Fruit fly (Drosophila melanogaster) whole organism, embryonic: ENCODE measurements around the gene CG10581.
A peak's percentile ranks its signal among the peaks of the same experiment; 100 is the strongest.

ENCODE experiments used
- Aef1 ChIP-seq: fragments of 200-800 bp; sonication (Bioruptor generic); IDR thresholded peaks from 3 replicates; pipeline ENCODE4 v1.3.6; 2022; ENCODE audit warnings: missing biosample characterization, missing genetic modification characterization
- BEAF-32 ChIP-seq: fragments of 200-800 bp; sonication (Bioruptor generic); optimal IDR thresholded peaks from 3 replicates; lab custom pipeline; 2017; ENCODE audit warnings: missing biosample characterization, missing genetic modification characterization, mild to moderate bottlenecking, moderate library complexity, missing genetic modification reagents
- C15 ChIP-seq: fragments of 200-800 bp; sonication (Bioruptor generic); IDR thresholded peaks from 3 replicates; pipeline ENCODE4 v1.3.6; 2022; ENCODE audit warnings: missing biosample characterization, missing genetic modification characterization
- CG10209 ChIP-seq: fragments of 200-800 bp; sonication (Bioruptor generic); optimal IDR thresholded peaks from 3 replicates; lab custom pipeline; 2017; ENCODE audit warnings: missing biosample characterization, mild to moderate bottlenecking, missing genetic modification characterization, missing genetic modification reagents
- CG10431 ChIP-seq: fragments of 200-800 bp; sonication (Bioruptor generic); optimal IDR thresholded peaks from 3 replicates; lab custom pipeline; 2018; ENCODE audit warnings: missing biosample characterization, mild to moderate bottlenecking, missing genetic modification characterization
- CG10543 ChIP-seq: fragments of 200-800 bp; sonication (Bioruptor generic); optimal IDR thresholded peaks from 3 replicates; lab custom pipeline; 2017; ENCODE audit warnings: missing biosample characterization, mild to moderate bottlenecking, missing genetic modification characterization, moderate library complexity
- CG11398 ChIP-seq: fragments of 200-800 bp; sonication (Bioruptor generic); optimal IDR thresholded peaks from 2 replicates; lab custom pipeline; 2016; ENCODE audit warnings: missing biosample characterization, missing genetic modification characterization
- CG11695 ChIP-seq: fragments of 200-800 bp; sonication (Bioruptor generic); IDR thresholded peaks from 3 replicates; pipeline ENCODE4 v1.3.6; 2022; ENCODE audit warnings: missing biosample characterization, missing genetic modification characterization
- CG15601 ChIP-seq: fragments of 200-800 bp; sonication (Bioruptor generic); optimal IDR thresholded peaks from 3 replicates; lab custom pipeline; 2019; ENCODE audit warnings: missing biosample characterization, mild to moderate bottlenecking, missing genetic modification characterization, moderate library complexity
- CG17186 ChIP-seq: fragments of 200-800 bp; sonication (Bioruptor generic); optimal IDR thresholded peaks from 3 replicates; lab custom pipeline; 2017; ENCODE audit warnings: missing biosample characterization, missing genetic modification reagents, missing genetic modification characterization
- CG17829 ChIP-seq: fragments of 200-800 bp; optimal IDR thresholded peaks from 2 replicates; lab custom pipeline; 2019; ENCODE audit warnings: missing biosample characterization, mild to moderate bottlenecking, missing genetic modification characterization, moderate library complexity
- CG18262 ChIP-seq: fragments of 200-800 bp; optimal IDR thresholded peaks from 3 replicates; lab custom pipeline; 2019; ENCODE audit warnings: missing biosample characterization, mild to moderate bottlenecking, missing genetic modification characterization, moderate library complexity
- CG4404 ChIP-seq: fragments of 200-800 bp; sonication (Bioruptor generic); IDR thresholded peaks from 2 replicates; pipeline ENCODE4 v1.3.6; 2022; ENCODE audit warnings: missing biosample characterization, missing genetic modification characterization
- CG4617 ChIP-seq: fragments of 200-800 bp; sonication (Bioruptor generic); optimal IDR thresholded peaks from 3 replicates; lab custom pipeline; 2016; ENCODE audit warnings: missing biosample characterization, missing genetic modification characterization, borderline replicate concordance
- CG6272 ChIP-seq: fragments of 200-800 bp; sonication (Bioruptor generic); IDR thresholded peaks from 2 replicates; pipeline ENCODE4 v1.3.6; 2022; ENCODE audit warnings: missing biosample characterization, missing genetic modification characterization
- CG8290 ChIP-seq, 3 experiments: fragments of 200-800 bp; sonication (Bioruptor generic); optimal IDR thresholded peaks; 2 replicates each; lab custom pipeline; 2016 to 2019; ENCODE audit warnings: missing biosample characterization in 3 of 3, missing genetic modification characterization in 3 of 3, mild to moderate bottlenecking in 2 of 3, moderate library complexity in 1 of 3
- CG9876 ChIP-seq: fragments of 200-800 bp; sonication (Bioruptor generic); optimal IDR thresholded peaks from 2 replicates; lab custom pipeline; 2016; ENCODE audit warnings: missing biosample characterization, missing genetic modification characterization
- D ChIP-seq, 2 experiments: fragments of 200-800 bp in 1 of 2; fragments of >200 bp in 1 of 2; sonication (Bioruptor generic) in 1 of 2; optimal IDR thresholded peaks; 2 replicates in 1 of 2; 3 replicates in 1 of 2; lab custom pipeline; 2017; ENCODE audit warnings: mild to moderate bottlenecking in 1 of 2, missing biosample characterization in 1 of 2, missing genetic modification characterization in 1 of 2, missing genetic modification reagents in 1 of 2
- Dfd ChIP-seq, 2 experiments: fragments of >200 bp; optimal IDR thresholded peaks; 2 replicates each; lab custom pipeline; 2017; ENCODE audit warnings: missing biosample characterization in 2 of 2, missing genetic modification characterization in 2 of 2
- Ets65A ChIP-seq: fragments of 200-800 bp; sonication (Bioruptor generic); peaks from one replicate; lab custom pipeline; 2016; ENCODE audit warnings: missing biosample characterization, missing genetic modification characterization
- HLH4C ChIP-seq: fragments of 200-800 bp; sonication (Bioruptor generic); IDR thresholded peaks from 3 replicates; pipeline ENCODE4 v1.3.6; 2022; ENCODE audit warnings: missing biosample characterization, missing genetic modification characterization; ENCODE audit not compliant: partially characterized antibody
- Hsf ChIP-seq: fragments of 200-800 bp; sonication (Bioruptor generic); optimal IDR thresholded peaks from 3 replicates; lab custom pipeline; 2016; ENCODE audit warnings: missing biosample characterization, missing genetic modification characterization
- Sox100B ChIP-seq: fragments of 200-800 bp; sonication (Bioruptor generic); optimal IDR thresholded peaks from 3 replicates; lab custom pipeline; 2018; ENCODE audit warnings: missing biosample characterization, mild to moderate bottlenecking, missing genetic modification characterization
- Sox102F ChIP-seq: fragments of 200-800 bp; sonication (Bioruptor generic); optimal IDR thresholded peaks from 2 replicates; lab custom pipeline; 2018; ENCODE audit warnings: missing biosample characterization, mild to moderate bottlenecking, missing genetic modification characterization, moderate library complexity
- Sry-δ ChIP-seq: fragments of 200-800 bp; sonication (Bioruptor generic); optimal IDR thresholded peaks from 2 replicates; lab custom pipeline; 2016; ENCODE audit warnings: missing biosample characterization, missing genetic modification characterization
- Xbp1 ChIP-seq: fragments of 200-800 bp; sonication (Bioruptor generic); optimal IDR thresholded peaks from 3 replicates; lab custom pipeline; 2016; ENCODE audit warnings: missing biosample characterization, mild to moderate bottlenecking, missing genetic modification characterization
- bbx ChIP-seq: fragments of 200-800 bp; sonication (Bioruptor generic); IDR thresholded peaks from 2 replicates; pipeline ENCODE4 v1.3.6; 2022; ENCODE audit warnings: missing biosample characterization, missing genetic modification characterization; ENCODE audit not compliant: partially characterized antibody
- bsh ChIP-seq, 2 experiments: fragments of 200-800 bp; sonication (Bioruptor generic); optimal IDR thresholded peaks; 2 replicates each; lab custom pipeline; 2017 to 2018; ENCODE audit warnings: mild to moderate bottlenecking in 2 of 2, missing biosample characterization in 2 of 2, missing genetic modification characterization in 2 of 2, moderate library complexity in 1 of 2
- cad ChIP-seq: fragments of >200 bp; optimal IDR thresholded peaks from 2 replicates; lab custom pipeline; 2017; ENCODE audit warnings: missing biosample characterization, missing genetic modification characterization
- ci ChIP-seq: fragments of 200-800 bp; sonication (Bioruptor generic); IDR thresholded peaks from 3 replicates; pipeline ENCODE4 v1.3.6; 2022; ENCODE audit warnings: missing biosample characterization, missing genetic modification characterization
- crol ChIP-seq: fragments of 200-800 bp; sonication (Bioruptor generic); IDR thresholded peaks from 2 replicates; pipeline ENCODE4 v1.3.6; 2022; ENCODE audit warnings: missing biosample characterization, missing genetic modification characterization
- dmrt99B ChIP-seq: fragments of 200-800 bp; sonication (Bioruptor generic); optimal IDR thresholded peaks from 2 replicates; lab custom pipeline; 2018; ENCODE audit warnings: missing biosample characterization, mild to moderate bottlenecking, missing genetic modification characterization, moderate library complexity
- eve ChIP-seq, 2 experiments: fragments of >200 bp; optimal IDR thresholded peaks; 2 replicates each; lab custom pipeline; 2017; ENCODE audit warnings: missing biosample characterization in 2 of 2, missing genetic modification characterization in 2 of 2
- fd96Cb ChIP-seq: fragments of 200-800 bp; sonication (Bioruptor generic); optimal IDR thresholded peaks from 2 replicates; lab custom pipeline; 2018; ENCODE audit warnings: missing biosample characterization, mild to moderate bottlenecking, missing genetic modification characterization, moderate library complexity
- gem ChIP-seq: fragments of 200-800 bp; sonication (Bioruptor generic); optimal IDR thresholded peaks from 2 replicates; lab custom pipeline; 2019; ENCODE audit warnings: missing biosample characterization, mild to moderate bottlenecking, missing genetic modification characterization, moderate library complexity
- inv ChIP-seq: fragments of 200-800 bp; sonication (Bioruptor generic); IDR thresholded peaks from 2 replicates; pipeline ENCODE4 v1.3.6; 2022; ENCODE audit warnings: missing biosample characterization, missing genetic modification characterization; ENCODE audit not compliant: partially characterized antibody
- jumu ChIP-seq: fragments of 200-800 bp; sonication (Bioruptor generic); optimal IDR thresholded peaks from 3 replicates; lab custom pipeline; 2016; ENCODE audit warnings: missing biosample characterization, missing genetic modification characterization
- luna ChIP-seq: fragments of 200-800 bp; sonication (Bioruptor generic); optimal IDR thresholded peaks from 2 replicates; lab custom pipeline; 2016; ENCODE audit warnings: missing biosample characterization, missing genetic modification characterization
- org-1 ChIP-seq: fragments of 200-800 bp; sonication (Bioruptor generic); optimal IDR thresholded peaks from 2 replicates; lab custom pipeline; 2017; ENCODE audit warnings: missing biosample characterization, missing genetic modification characterization
- pum ChIP-seq: fragments of 200-800 bp; sonication (Bioruptor generic); optimal IDR thresholded peaks from 2 replicates; lab custom pipeline; 2016; ENCODE audit warnings: missing biosample characterization, missing genetic modification characterization
- run ChIP-seq: fragments of 200-800 bp; sonication (Bioruptor generic); optimal IDR thresholded peaks from 3 replicates; lab custom pipeline; 2018; ENCODE audit warnings: missing biosample characterization, mild to moderate bottlenecking, missing genetic modification characterization
- sd ChIP-seq: fragments of 200-800 bp; sonication (Bioruptor generic); optimal IDR thresholded peaks from 3 replicates; lab custom pipeline; 2018; ENCODE audit warnings: missing biosample characterization, mild to moderate bottlenecking, missing genetic modification characterization, moderate library complexity
- seq ChIP-seq: fragments of 200-800 bp; sonication (Bioruptor generic); IDR thresholded peaks from 2 replicates; pipeline ENCODE4 v1.3.6; 2022; ENCODE audit warnings: missing biosample characterization, missing genetic modification characterization
- sim ChIP-seq: fragments of 200-800 bp; sonication (Bioruptor generic); IDR thresholded peaks from 2 replicates; pipeline ENCODE4 v1.3.6; 2022; ENCODE audit warnings: missing biosample characterization, missing genetic modification characterization
- sima ChIP-seq: fragments of 200-800 bp; sonication (Bioruptor generic); optimal IDR thresholded peaks from 2 replicates; lab custom pipeline; 2016; ENCODE audit warnings: missing biosample characterization, missing genetic modification characterization
- slou ChIP-seq: fragments of 200-800 bp; sonication (Bioruptor generic); optimal IDR thresholded peaks from 3 replicates; lab custom pipeline; 2016; ENCODE audit warnings: missing biosample characterization, missing genetic modification characterization
- tll ChIP-seq, 2 experiments: fragments of 200-800 bp in 1 of 2; fragments of >200 bp in 1 of 2; sonication (Bioruptor generic) in 1 of 2; optimal IDR thresholded peaks; 2 replicates each; lab custom pipeline; 2017 to 2019; ENCODE audit warnings: missing biosample characterization in 2 of 2, missing genetic modification characterization in 2 of 2, mild to moderate bottlenecking in 1 of 2, moderate library complexity in 1 of 2
- tna ChIP-seq: fragments of 200-800 bp; sonication (Bioruptor generic); IDR thresholded peaks from 2 replicates; pipeline ENCODE4 v1.3.6; 2022; ENCODE audit warnings: missing biosample characterization, missing genetic modification characterization; ENCODE audit not compliant: partially characterized antibody

The CG10581 gene

dm6 chr3L:21054188-21054893 is 20.3 kb upstream of the CG10581 start (continued):
- TF ChIP-seq bbx (GFP tag; lab: Robert Waterston, UW) (0 out of 2 replicates have a peak, but pooled peaks have one; percentile 44), Hsf (GFP tag; lab: Kevin White, UChicago) (no peak), slou (GFP tag; lab: Kevin White, UChicago) (no peak), fd96Cb (tag; lab: Kevin White, UChicago) (no peak), CG15601 (tag; lab: Kevin White, UChicago) (no peak), CG17186 (no peak), crol (GFP tag; lab: Robert Waterston, UW) (peak; percentile 88), CG10209 (GFP tag; lab: Kevin White, UChicago) (no peak), HLH4C (GFP tag; lab: Robert Waterston, UW) (no peak), run (tag; lab: Kevin White, UChicago) (no peak), Sox100B (GFP tag; lab: Kevin White, UChicago) (peak; percentile 17), pum (GFP tag; lab: Kevin White, UChicago) (no peak), CG4617 (GFP tag; lab: Kevin White, UChicago) (no peak), seq (0 out of 2 replicates have a peak, but pooled peaks have one; percentile 32), BEAF-32 (GFP tag; lab: Kevin White, UChicago) (no peak), Aef1 (GFP tag; lab: Robert Waterston, UW) (no peak), ci (GFP tag; lab: Robert Waterston, UW) (no peak), Dfd (GFP tag; optimal IDR thresholded peaks at IDR 0.05; lab: Kevin White, UChicago) (no peak), D (optimal IDR thresholded peaks at IDR 0.05; lab: Kevin White, UChicago) (no peak), D (GFP tag; optimal IDR thresholded peaks at IDR 0.05; lab: Kevin White, UChicago) (no peak), C15 (GFP tag; lab: Robert Waterston, UW) (no peak), CG8290 (GFP tag; optimal IDR thresholded peaks at IDR 0.05; lab: Kevin White, UChicago) (no peak), CG8290 (tag; optimal IDR thresholded peaks at IDR 0.05; lab: Kevin White, UChicago) (no peak), bsh (GFP tag; optimal IDR thresholded peaks at IDR 0.05; lab: Kevin White, UChicago) (no peak), CG17829 (no peak), tll (GFP tag; optimal IDR thresholded peaks at IDR 0.05; lab: Kevin White, UChicago) (no peak), CG10543 (peak; percentile 41), tna (no peak), sim (GFP tag; lab: Robert Waterston, UW) (no peak), CG10431 (GFP tag; lab: Kevin White, UChicago) (no peak), jumu (no peak), CG11695 (no peak), luna (GFP tag; lab: Kevin White, UChicago) (no peak), Sry-δ (GFP tag; lab: Kevin White, UChicago) (no peak), Sox102F (GFP tag; lab: Kevin White, UChicago) (peak; percentile 21), org-1 (peak; percentile 17), inv (GFP tag; lab: Robert Waterston, UW) (no peak), Ets65A (GFP tag; lab: Kevin White, UChicago) (no peak), CG11398 (GFP tag; lab: Kevin White, UChicago) (no peak), CG18262 (tag; lab: Kevin White, UChicago) (no peak), CG6272 (GFP tag; lab: Robert Waterston, UW) (no peak), CG9876 (GFP tag; lab: Kevin White, UChicago) (no peak), gem (peak; percentile 45), cad (GFP tag; lab: Kevin White, UChicago) (no peak), sd (peak; percentile 12), sima (GFP tag; lab: Kevin White, UChicago) (no peak), eve (GFP tag; optimal IDR thresholded peaks at IDR 0.05; lab: Kevin White, UChicago) (peak in 1 of 2 experiments; percentile 29), Xbp1 (GFP tag; lab: Kevin White, UChicago) (no peak), dmrt99B (tag; lab: Kevin White, UChicago) (no peak), CG4404 (GFP tag; lab: Robert Waterston, UW) (0 out of 2 replicates have a peak, but pooled peaks have one; percentile 5)
